Worm (Caenorhabditis elegans) whole organism, early embryonic: ENCODE results near the gene kbp-1.

ENCODE experiments used
- F13C5.2 ChIP-seq: sonication (generic microtip); optimal IDR thresholded peaks from 2 replicates; lab custom pipeline; 2017; ENCODE audit warnings: mild to moderate bottlenecking, missing genetic modification characterization, inconsistent platforms, missing compliant biosample characterization
- ama-1 ChIP-seq: fragments of 150-350 bp; optimal IDR thresholded peaks from 2 replicates; lab custom pipeline; 2014
- ceh-36 ChIP-seq: sonication (generic microtip); optimal IDR thresholded peaks from 2 replicates; lab custom pipeline; 2016; ENCODE audit warnings: missing genetic modification characterization, inconsistent platforms, missing compliant biosample characterization
- flt-1 ChIP-seq: fragments of 200-800 bp; sonication (Bioruptor generic); IDR thresholded peaks from 2 replicates; pipeline ENCODE4 v1.3.6; 2022; ENCODE audit warnings: missing genetic modification characterization, missing compliant biosample characterization
- hmbx-1 ChIP-seq: sonication (generic microtip); optimal IDR thresholded peaks from 2 replicates; lab custom pipeline; 2016; ENCODE audit warnings: mild to moderate bottlenecking, missing genetic modification characterization, missing compliant biosample characterization
- tbx-37 ChIP-seq: fragments of 200-800 bp; sonication (Bioruptor generic); conservative IDR thresholded peaks from 2 replicates; pipeline ENCODE4 v1.3.6; 2022; ENCODE audit warnings: missing genetic modification reagents, missing genetic modification characterization, missing compliant biosample characterization

DNA sequence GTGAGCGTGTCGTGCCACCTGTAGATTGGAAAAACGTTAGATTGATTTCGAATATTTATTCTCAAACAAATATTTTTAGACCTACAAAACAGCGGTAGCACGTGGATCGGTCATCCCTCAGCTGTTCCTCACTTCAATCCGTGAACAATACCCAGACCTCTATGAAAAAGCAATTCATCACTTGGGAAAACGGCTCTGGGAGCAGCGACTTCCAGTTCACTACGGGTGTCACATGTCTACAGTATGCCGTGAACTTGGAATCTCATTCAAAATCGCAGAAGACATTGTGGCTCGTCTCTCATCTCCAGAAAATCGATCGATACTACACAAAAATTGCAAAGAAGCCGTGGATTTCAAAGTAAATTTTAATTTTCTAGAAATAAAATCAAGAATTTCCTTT, 35.0 kb downstream of the kbp-1 start:
- TF ChIP-seq hmbx-1 (tag; lab: Kevin White, UChicago) = no peak
- TF ChIP-seq ceh-36 (tag; lab: Kevin White, UChicago) = no peak
- TF ChIP-seq ama-1 (lab: Kevin White, UChicago) = no peak
- no peak for TF ChIP-seq F13C5.2 (tag; lab: Kevin White, UChicago)
- no peak for TF ChIP-seq flt-1 (GFP tag; lab: Robert Waterston, UW)
- no peak for TF ChIP-seq tbx-37 (GFP tag; lab: Robert Waterston, UW)
